Worm (Caenorhabditis elegans) whole organism, young adult: Measurements from ENCODE around the gene C02F5.13.
A peak's percentile ranks its signal among the peaks of the same experiment; 100 is the strongest.

Experiments
- B0035.1 ChIP-seq: sonication (generic microtip); optimal IDR thresholded peaks from 2 replicates; lab custom pipeline; 2016; ENCODE audit warnings: missing genetic modification characterization, mild to moderate bottlenecking, missing compliant biosample characterization, missing genotype, missing genetic modification reagents
- aptf-3 ChIP-seq: fragments of 200-800 bp; sonication (Bioruptor generic); IDR thresholded peaks from 2 replicates; pipeline ENCODE4 v1.3.6; 2022; ENCODE audit warnings: missing genetic modification characterization, missing compliant biosample characterization
- hlh-26 ChIP-seq: fragments of 200-800 bp; sonication (Bioruptor generic); conservative IDR thresholded peaks from 2 replicates; pipeline ENCODE4 v1.3.6; 2022; ENCODE audit warnings: missing genetic modification reagents, missing genetic modification characterization, missing compliant biosample characterization
- pha-4 ChIP-seq: fragments of 150-350 bp; sonication (generic microtip); optimal IDR thresholded peaks from 2 replicates; lab custom pipeline; 2014; ENCODE audit warnings: missing biosample characterization, missing genetic modification reagents, missing genetic modification characterization
- rec-8 ChIP-seq, 2 experiments: sonication (generic microtip); optimal IDR thresholded peaks; 2 replicates each; lab custom pipeline; 2016; ENCODE audit warnings: mild to moderate bottlenecking in 2 of 2, missing genetic modification characterization in 2 of 2, missing genetic modification reagents in 2 of 2, missing genotype in 2 of 2, missing biosample characterization in 1 of 2, missing compliant biosample characterization in 1 of 2, moderate library complexity in 1 of 2
- snpc-4 ChIP-seq, 5 experiments: fragments of 150-350 bp in 1 of 5; sonication (generic microtip) in 4 of 5; optimal IDR thresholded peaks; 2 replicates each; lab custom pipeline; 2014 to 2018; ENCODE audit warnings: missing genetic modification characterization in 5 of 5, missing biosample characterization in 3 of 5, antibody characterized with exemption in 2 of 5, mild to moderate bottlenecking in 2 of 5, missing compliant biosample characterization in 2 of 5, missing genotype in 2 of 5, moderate library complexity in 2 of 5, missing genetic modification reagents in 1 of 5
- ztf-22 ChIP-seq: fragments of 200-800 bp; sonication (Bioruptor generic); optimal IDR thresholded peaks from 2 replicates; lab custom pipeline; 2018; ENCODE audit warnings: mild to moderate bottlenecking, missing genetic modification characterization, moderate library complexity, missing compliant biosample characterization

DNA sequence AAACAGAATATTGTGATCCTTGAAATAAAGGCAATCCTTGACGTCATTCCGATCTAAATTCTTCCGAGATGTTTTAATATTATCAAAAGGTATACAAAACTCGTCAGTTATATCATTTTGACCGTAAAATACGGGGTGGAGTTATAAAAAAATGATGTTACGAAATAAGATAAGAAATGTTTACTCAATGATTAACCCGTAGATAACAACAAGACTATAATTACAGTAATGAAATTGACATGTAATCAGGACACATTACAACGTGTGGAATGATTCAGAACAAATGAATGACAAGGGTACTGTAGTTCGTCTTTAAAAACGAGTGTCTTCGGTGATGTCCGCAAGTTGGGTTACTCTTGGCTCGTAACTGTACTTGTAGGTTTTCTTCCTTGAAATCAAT lies 9.3 kb upstream of the C02F5.13 start, which contains the start of gene tsp-2:
- TF ChIP-seq hlh-26 (no peak), pha-4 (tag; lab: Kevin White, UChicago) (peak; percentile 47), snpc-4 (GFP tag; optimal IDR thresholded peaks at IDR 0.05; lab: Kevin White, UChicago) (no peak), snpc-4 (tag; optimal IDR thresholded peaks at IDR 0.05; lab: Kevin White, UChicago) (no peak), rec-8 (tag; optimal IDR thresholded peaks at IDR 0.05; lab: Kevin White, UChicago) (no peak), aptf-3 (GFP tag; lab: Robert Waterston, UW) (no peak), ztf-22 (GFP tag; lab: Kevin White, UChicago) (no peak), B0035.1 (tag; lab: Kevin White, UChicago) (no peak)
